Worm (Caenorhabditis elegans): Measurements from ENCODE around the gene tbc-8.

tbc-8 gene

ce11 chrIII:10332560-10332959 is 32.2 kb upstream of the tbc-8 start, which contains the start of gene T07C4.12:
Gene T07C4.12 (minus strand): TSS chrIII:10332660.
- TF ChIP-seq ztf-18 (tag; optimal IDR thresholded peaks at IDR 0.05) (no peak), aptf-3 (GFP tag; IDR thresholded peaks at IDR 0.05) (no peak), mel-28 (tag; optimal IDR thresholded peaks at IDR 0.05; ENCODE audit: borderline replicate concordance) (no peak), Y79H2A.3 (GFP tag; conservative IDR thresholded peaks at IDR 0.05) (no peak), F22D6.2 (tag; optimal IDR thresholded peaks at IDR 0.05) (no peak), bed-1 (GFP tag; IDR thresholded peaks at IDR 0.05) (no peak), mxl-1 (tag; optimal IDR thresholded peaks at IDR 0.05) (no peak), ztf-25 (GFP tag; IDR thresholded peaks at IDR 0.05) (no peak), F52B5.7 (tag; optimal IDR thresholded peaks at IDR 0.05) (no peak), nfya-2 (GFP tag; IDR thresholded peaks at IDR 0.05) (no peak), D2030.7 (GFP tag; IDR thresholded peaks at IDR 0.05) (no peak), T26A5.8 (tag; optimal IDR thresholded peaks at IDR 0.05) (no peak)

- no peak for TF ChIP-seq T26A5.8 (tag; optimal IDR thresholded peaks at IDR 0.05)
- TF ChIP-seq ets-4 (GFP tag; optimal IDR thresholded peaks at IDR 0.05): peak; percentile 70
- TF ChIP-seq chd-7 (tag; optimal IDR thresholded peaks at IDR 0.05): peak; percentile 0
- TF ChIP-seq ama-1 (optimal IDR thresholded peaks at IDR 0.05): no peak
- no peak for TF ChIP-seq ama-1 (GFP tag; optimal IDR thresholded peaks at IDR 0.05)
- TF ChIP-seq lag-1 (GFP tag; IDR thresholded peaks at IDR 0.05): no peak
- TF ChIP-seq atf-7 (tag; optimal IDR thresholded peaks at IDR 0.05): peak; percentile 61
- peak; percentile 98 for TF ChIP-seq ztf-18 (tag; optimal IDR thresholded peaks at IDR 0.05)
- TF ChIP-seq dpff-1 (tag; optimal IDR thresholded peaks at IDR 0.05): no peak
- TF ChIP-seq madf-3 (GFP tag; IDR thresholded peaks at IDR 0.05): peak; percentile 80
- peak; percentile 66 for TF ChIP-seq pha-4 (tag; optimal IDR thresholded peaks at IDR 0.05)
- TF ChIP-seq snpc-1.1 (tag; optimal IDR thresholded peaks at IDR 0.05; ENCODE audit: insufficient read depth): no peak
- no peak for TF ChIP-seq akir-1 (GFP tag; optimal IDR thresholded peaks at IDR 0.05)
- TF ChIP-seq unc-62 (GFP tag; optimal IDR thresholded peaks at IDR 0.05): no peak
- no peak for TF ChIP-seq egl-18 (GFP tag; IDR thresholded peaks at IDR 0.05)
- TF ChIP-seq ceh-58 (GFP tag; IDR thresholded peaks at IDR 0.05): no peak
- TF ChIP-seq ekl-4 (GFP tag; IDR thresholded peaks at IDR 0.05): peak; percentile 80
- no peak for TF ChIP-seq sptf-2 (GFP tag; optimal IDR thresholded peaks at IDR 0.05)
- no peak for TF ChIP-seq nfya-2 (GFP tag; IDR thresholded peaks at IDR 0.05)
- TF ChIP-seq ztf-25 (GFP tag; IDR thresholded peaks at IDR 0.05): no peak
- no peak for TF ChIP-seq nhr-120 (GFP tag; IDR thresholded peaks at IDR 0.05)
- TF ChIP-seq T07F8.4 (tag; optimal IDR thresholded peaks at IDR 0.05): no peak
- peak; percentile 55 for TF ChIP-seq K12H6.12 (tag; optimal IDR thresholded peaks at IDR 0.05)
- TF ChIP-seq F39B2.1 (GFP tag; IDR thresholded peaks at IDR 0.05): no peak
- no peak for TF ChIP-seq mes-4 (tag; optimal IDR thresholded peaks at IDR 0.05)
- no peak for TF ChIP-seq mel-28 (tag; optimal IDR thresholded peaks at IDR 0.05; ENCODE audit: borderline replicate concordance)
- TF ChIP-seq lir-1 (GFP tag; conservative IDR thresholded peaks at IDR 0.05): peak; percentile 63; the same call in 1 of the 2 replicates
- TF ChIP-seq C06A6.2 (GFP tag; conservative IDR thresholded peaks at IDR 0.05): peak; percentile 70
- peak; percentile 76 for TF ChIP-seq xnd-1 (tag; optimal IDR thresholded peaks at IDR 0.05)
- TF ChIP-seq rcor-1 (GFP tag; IDR thresholded peaks at IDR 0.05): peak; percentile 81
- TF ChIP-seq attf-5 (GFP tag; optimal IDR thresholded peaks at IDR 0.05): peak; percentile 92
- TF ChIP-seq F10E7.11 (tag; optimal IDR thresholded peaks at IDR 0.05): no peak
- no peak for TF ChIP-seq ccch-3 (GFP tag; optimal IDR thresholded peaks at IDR 0.05)
- peak; percentile 64; the same call in 1 of the 2 replicates for TF ChIP-seq C17E4.6 (GFP tag; IDR thresholded peaks at IDR 0.05)
- no peak for TF ChIP-seq hlh-26 (GFP tag; conservative IDR thresholded peaks at IDR 0.05)
- TF ChIP-seq repo-1 (tag; optimal IDR thresholded peaks at IDR 0.05): peak; percentile 77
- peak; percentile 84 for TF ChIP-seq zfh-2 (GFP tag; conservative IDR thresholded peaks at IDR 0.05)
- no peak for TF ChIP-seq tbx-9 (tag; optimal IDR thresholded peaks at IDR 0.05; ENCODE audit: borderline replicate concordance)
- peak; percentile 77 for TF ChIP-seq madf-8 (GFP tag; conservative IDR thresholded peaks at IDR 0.05)
- TF ChIP-seq K11D2.4 (GFP tag; IDR thresholded peaks at IDR 0.05): peak; percentile 90
- TF ChIP-seq sdz-38 (tag; optimal IDR thresholded peaks at IDR 0.05): no peak
These were observed 30.7 kb upstream of the tbc-8 start, which contains the start of the genes jmjd-4 and mev-1 for ce11 chrIII:10333961-10334542. Gene jmjd-4 (minus strand): TSS chrIII:10334018. Gene mev-1 (plus strand): TSS chrIII:10334277.

Data from whole organism, young adult.